Worm (Caenorhabditis elegans) whole organism, L4 larva: ENCODE measurements around the gene dhs-8.
A peak's percentile ranks its signal among the peaks of the same experiment; 100 is the strongest.

ENCODE experiments used
- F37D6.2 ChIP-seq: sonication (generic microtip); optimal IDR thresholded peaks from 2 replicates; lab custom pipeline; 2016; ENCODE audit warnings: mild to moderate bottlenecking, missing genetic modification characterization, missing compliant biosample characterization
- R02D3.7 ChIP-seq: fragments of 150-350 bp; sonication (generic microtip); optimal IDR thresholded peaks from 3 replicates; lab custom pipeline; 2014; ENCODE audit warnings: missing biosample characterization, missing genetic modification characterization
- T26A8.4 ChIP-seq: fragments of 200-800 bp; sonication (Bioruptor generic); IDR thresholded peaks from 2 replicates; pipeline ENCODE4 v1.3.6; 2022; ENCODE audit warnings: missing genetic modification characterization, missing compliant biosample characterization
- Y105C5A.15 ChIP-seq: fragments of 200-800 bp; sonication (Bioruptor generic); IDR thresholded peaks from 2 replicates; pipeline ENCODE4 v1.3.6; 2022; ENCODE audit warnings: missing genetic modification characterization, missing compliant biosample characterization
- Y48G9A.11 ChIP-seq: fragments of 200-800 bp; sonication (Bioruptor generic); IDR thresholded peaks from 2 replicates; pipeline ENCODE4 v1.3.6; 2022; ENCODE audit warnings: missing genetic modification reagents, missing genetic modification characterization, missing compliant biosample characterization
- Y75B8A.6 ChIP-seq: fragments of 200-800 bp; sonication (Bioruptor generic); IDR thresholded peaks from 2 replicates; pipeline ENCODE4 v1.3.6; 2022; ENCODE audit warnings: missing genetic modification reagents, missing genetic modification characterization, missing compliant biosample characterization
- attf-4 ChIP-seq: sonication (generic microtip); optimal IDR thresholded peaks from 3 replicates; lab custom pipeline; 2017; ENCODE audit warnings: missing biosample characterization, missing genetic modification characterization
- ceh-28 ChIP-seq: fragments of 150-350 bp; optimal IDR thresholded peaks from 2 replicates; lab custom pipeline; 2014; ENCODE audit warnings: missing biosample characterization, missing genetic modification reagents, missing genetic modification characterization
- cey-2 ChIP-seq: sonication (generic microtip); optimal IDR thresholded peaks from 3 replicates; lab custom pipeline; 2017; ENCODE audit warnings: missing genetic modification characterization, mild to moderate bottlenecking, missing compliant biosample characterization, antibody characterized with exemption, borderline replicate concordance; ENCODE audit not compliant: insufficient read depth
- ctbp-1 ChIP-seq: fragments of 200-800 bp; sonication (Bioruptor generic); IDR thresholded peaks from 2 replicates; pipeline ENCODE4 v1.3.6; 2022; ENCODE audit warnings: missing genetic modification reagents, missing genetic modification characterization, missing compliant biosample characterization
- daf-16 ChIP-seq, 3 experiments: sonication (generic microtip); optimal IDR thresholded peaks; 2 replicates each; lab custom pipeline; 2016 to 2017; ENCODE audit warnings: missing genetic modification characterization in 3 of 3, missing genetic modification reagents in 3 of 3, mild to moderate bottlenecking in 2 of 3, missing compliant biosample characterization in 2 of 3, missing biosample characterization in 1 of 3, moderate library complexity in 1 of 3
- daf-19 ChIP-seq: fragments of 200-800 bp; sonication (Bioruptor generic); conservative IDR thresholded peaks from 2 replicates; pipeline ENCODE4 v1.3.6; 2022; ENCODE audit warnings: missing genetic modification characterization, missing compliant biosample characterization
- dmd-6 ChIP-seq: fragments of 200-800 bp; sonication (Bioruptor generic); IDR thresholded peaks from 2 replicates; pipeline ENCODE4 v1.3.6; 2022; ENCODE audit warnings: missing genetic modification reagents, missing genetic modification characterization, missing compliant biosample characterization
- dpl-1 ChIP-seq: fragments of 150-350 bp; optimal IDR thresholded peaks from 2 replicates; lab custom pipeline; 2014; ENCODE audit warnings: missing biosample characterization, missing genetic modification reagents, missing genetic modification characterization
- duxl-1 ChIP-seq: sonication (generic microtip); optimal IDR thresholded peaks from 2 replicates; lab custom pipeline; 2016; ENCODE audit warnings: mild to moderate bottlenecking, missing genetic modification characterization, moderate library complexity, missing compliant biosample characterization; ENCODE audit not compliant: poor library complexity
- dve-1 ChIP-seq: sonication (generic microtip); optimal IDR thresholded peaks from 2 replicates; lab custom pipeline; 2017; ENCODE audit warnings: antibody characterized with exemption, mild to moderate bottlenecking, missing genetic modification characterization, missing compliant biosample characterization; ENCODE audit not compliant: insufficient read depth
- fkh-10 ChIP-seq: fragments of 150-350 bp; optimal IDR thresholded peaks from 2 replicates; lab custom pipeline; 2014; ENCODE audit warnings: missing biosample characterization, missing genetic modification reagents, missing genetic modification characterization
- gei-8 ChIP-seq: fragments of 200-800 bp; sonication (Bioruptor generic); optimal IDR thresholded peaks from 2 replicates; lab custom pipeline; 2018; ENCODE audit warnings: mild to moderate bottlenecking, missing genetic modification characterization, missing compliant biosample characterization
- hif-1 ChIP-seq, 2 experiments: sonication (generic microtip); optimal IDR thresholded peaks; 2 replicates each; lab custom pipeline; 2016 to 2017; ENCODE audit warnings: missing compliant biosample characterization in 2 of 2, missing genetic modification characterization in 2 of 2, missing genetic modification reagents in 2 of 2, missing genotype in 2 of 2, mild to moderate bottlenecking in 1 of 2
- hlh-11 ChIP-seq: fragments of 200-800 bp; sonication (Bioruptor generic); optimal IDR thresholded peaks from 2 replicates; lab custom pipeline; 2018; ENCODE audit warnings: mild to moderate bottlenecking, missing genetic modification characterization, missing compliant biosample characterization
- hlh-30 ChIP-seq: sonication (generic microtip); optimal IDR thresholded peaks from 2 replicates; lab custom pipeline; 2017; ENCODE audit warnings: antibody characterized with exemption, mild to moderate bottlenecking, missing genetic modification characterization, missing compliant biosample characterization; ENCODE audit not compliant: insufficient read depth
- lin-1 ChIP-seq: fragments of 200-800 bp; sonication (Bioruptor generic); IDR thresholded peaks from 2 replicates; pipeline ENCODE4 v1.3.6; 2022; ENCODE audit warnings: missing genetic modification reagents, missing genetic modification characterization, missing compliant biosample characterization
- lin-38 ChIP-seq: fragments of 200-800 bp; sonication (Bioruptor generic); IDR thresholded peaks from 2 replicates; pipeline ENCODE4 v1.3.6; 2022; ENCODE audit warnings: missing genetic modification reagents, missing genetic modification characterization, missing compliant biosample characterization
- lsy-2 ChIP-seq, 2 experiments: fragments of 150-350 bp in 1 of 2; sonication (generic microtip) in 1 of 2; optimal IDR thresholded peaks; 2 replicates each; lab custom pipeline; 2014 to 2017; ENCODE audit warnings: missing biosample characterization in 2 of 2, missing genetic modification characterization in 2 of 2
- mdl-1 ChIP-seq, 2 experiments: fragments of 150-350 bp in 1 of 2; sonication (generic microtip) in 1 of 2; optimal IDR thresholded peaks; 2 replicates each; lab custom pipeline; 2014 to 2017; ENCODE audit warnings: missing biosample characterization in 2 of 2, missing genetic modification characterization in 2 of 2
- mep-1 ChIP-seq: fragments of 150-350 bp; sonication (generic microtip); optimal IDR thresholded peaks from 3 replicates; lab custom pipeline; 2014; ENCODE audit warnings: missing biosample characterization, missing genetic modification characterization
- mes-2 ChIP-seq: sonication (generic microtip); optimal IDR thresholded peaks from 2 replicates; lab custom pipeline; 2016; ENCODE audit warnings: missing genotype, mild to moderate bottlenecking, missing genetic modification characterization, missing compliant biosample characterization; ENCODE audit not compliant: poor library complexity, severe bottlenecking
- mxl-2 ChIP-seq: fragments of 200-800 bp; sonication (Bioruptor generic); conservative IDR thresholded peaks from 2 replicates; pipeline ENCODE4 v1.3.6; 2022; ENCODE audit warnings: missing genetic modification reagents, missing genetic modification characterization, missing compliant biosample characterization
- mxl-3 ChIP-seq: fragments of 200-800 bp; sonication (Bioruptor generic); optimal IDR thresholded peaks from 2 replicates; lab custom pipeline; 2018; ENCODE audit warnings: mild to moderate bottlenecking, missing genetic modification characterization, missing compliant biosample characterization
- nhr-28 ChIP-seq: fragments of 150-350 bp; optimal IDR thresholded peaks from 2 replicates; lab custom pipeline; 2014; ENCODE audit warnings: missing biosample characterization, missing genetic modification characterization
- nhr-41 ChIP-seq: fragments of 200-800 bp; sonication (Bioruptor generic); IDR thresholded peaks from 2 replicates; pipeline ENCODE4 v1.3.6; 2022; ENCODE audit warnings: missing genetic modification reagents, missing genetic modification characterization, missing compliant biosample characterization
- nhr-6 ChIP-seq: fragments of 150-350 bp; optimal IDR thresholded peaks from 2 replicates; lab custom pipeline; 2014; ENCODE audit warnings: missing biosample characterization, missing genetic modification characterization
- nhr-77 ChIP-seq: fragments of 150-350 bp; optimal IDR thresholded peaks from 2 replicates; lab custom pipeline; 2014; ENCODE audit warnings: missing biosample characterization, missing genetic modification characterization
- php-3 ChIP-seq: fragments of 200-800 bp; sonication (Bioruptor generic); IDR thresholded peaks from 2 replicates; pipeline ENCODE4 v1.3.6; 2022; ENCODE audit warnings: missing genetic modification reagents, missing genetic modification characterization, missing compliant biosample characterization
- pqm-1 ChIP-seq: sonication (generic microtip); optimal IDR thresholded peaks from 2 replicates; lab custom pipeline; 2017; ENCODE audit warnings: missing biosample characterization, missing genetic modification characterization
- skn-1 ChIP-seq: fragments of 150-350 bp; optimal IDR thresholded peaks from 2 replicates; lab custom pipeline; 2014; ENCODE audit warnings: missing biosample characterization, missing genetic modification characterization
- spr-1 ChIP-seq: sonication (generic microtip); optimal IDR thresholded peaks from 2 replicates; lab custom pipeline; 2016; ENCODE audit warnings: mild to moderate bottlenecking, missing genetic modification characterization, missing compliant biosample characterization
- unc-130 ChIP-seq: sonication (generic microtip); optimal IDR thresholded peaks from 2 replicates; lab custom pipeline; 2016; ENCODE audit warnings: missing genetic modification reagents, missing genetic modification characterization, missing compliant biosample characterization
- unc-62 ChIP-seq, 3 experiments: fragments of 150-350 bp in 1 of 3; sonication (generic microtip); optimal IDR thresholded peaks in 2 of 3; peaks in 1 of 3; 1 replicate in 1 of 3; 2 replicates in 2 of 3; lab custom pipeline; 2014 to 2017; ENCODE audit warnings: missing biosample characterization in 3 of 3, missing genetic modification characterization in 3 of 3, missing genetic modification reagents in 3 of 3, missing genotype in 1 of 3
- zag-1 ChIP-seq: fragments of 150-350 bp; optimal IDR thresholded peaks from 2 replicates; lab custom pipeline; 2014; ENCODE audit warnings: missing biosample characterization, missing genetic modification characterization
- zfp-2 ChIP-seq: sonication (generic microtip); optimal IDR thresholded peaks from 2 replicates; lab custom pipeline; 2016; ENCODE audit warnings: mild to moderate bottlenecking, missing genetic modification characterization, missing compliant biosample characterization
- zfp-3 ChIP-seq: fragments of 200-800 bp; sonication (Bioruptor generic); conservative IDR thresholded peaks from 2 replicates; pipeline ENCODE4 v1.3.6; 2022; ENCODE audit warnings: missing genetic modification reagents, missing genetic modification characterization, missing compliant biosample characterization
- zip-11 ChIP-seq: fragments of 200-800 bp; sonication (Bioruptor generic); IDR thresholded peaks from 2 replicates; pipeline ENCODE4 v1.3.6; 2022; ENCODE audit warnings: missing genetic modification characterization, missing compliant biosample characterization
- zip-2 ChIP-seq: fragments of 150-350 bp; optimal IDR thresholded peaks from 2 replicates; lab custom pipeline; 2014; ENCODE audit warnings: missing biosample characterization, missing genetic modification characterization

Gene dhs-8

ce11 chrII:14528233-14528802, 30.5 kb downstream of the dhs-8 start, which contains the start of the genes F57C2.5 and spat-1 (continued):
- no peak for TF ChIP-seq zag-1 (tag; lab: Kevin White, UChicago)
- TF ChIP-seq zfp-3, result no peak
- no peak for TF ChIP-seq duxl-1
- peak; percentile 58 for TF ChIP-seq dve-1 (tag; lab: Kevin White, UChicago)
- no peak for TF ChIP-seq R02D3.7 (tag; lab: Kevin White, UChicago)
- TF ChIP-seq mdl-1 (tag; optimal IDR thresholded peaks at IDR 0.05; lab: Kevin White, UChicago), result no peak
- no peak for TF ChIP-seq attf-4
- peak; percentile 36 for TF ChIP-seq spr-1
- no peak for TF ChIP-seq gei-8 (GFP tag; lab: Kevin White, UChicago)
- no peak for TF ChIP-seq php-3
- TF ChIP-seq daf-16 (GFP tag; optimal IDR thresholded peaks at IDR 0.05; lab: Kevin White, UChicago), result no peak
- peak; percentile 90 for TF ChIP-seq daf-16 (tag; optimal IDR thresholded peaks at IDR 0.05; lab: Kevin White, UChicago)
- TF ChIP-seq Y48G9A.11 (GFP tag; lab: Robert Waterston, UW), result no peak
- TF ChIP-seq unc-130, result peak; percentile 88
- no peak for TF ChIP-seq T26A8.4 (GFP tag; lab: Robert Waterston, UW)
- TF ChIP-seq lin-38 (GFP tag; lab: Robert Waterston, UW), result peak; percentile 54
- no peak for TF ChIP-seq mxl-3 (GFP tag; lab: Kevin White, UChicago)
- peak in 1 of 2 experiments; percentile 86 for TF ChIP-seq hif-1 (tag; optimal IDR thresholded peaks at IDR 0.05; lab: Kevin White, UChicago)
- TF ChIP-seq hlh-11, result peak; percentile 28
- TF ChIP-seq Y105C5A.15 (GFP tag; lab: Robert Waterston, UW), result no peak
- TF ChIP-seq nhr-41 (GFP tag; lab: Robert Waterston, UW), result no peak
- TF ChIP-seq dmd-6 (GFP tag; lab: Robert Waterston, UW), result no peak; the same call in 1 of the 2 replicates
- no peak for TF ChIP-seq cey-2 (tag; lab: Kevin White, UChicago)
- TF ChIP-seq unc-62 (GFP tag; optimal IDR thresholded peaks at IDR 0.05 in 1 of 2; lab: Kevin White, UChicago), result peak in 1 of 2 experiments; percentile 73
- no peak for TF ChIP-seq unc-62 (tag; optimal IDR thresholded peaks at IDR 0.05; lab: Kevin White, UChicago)
- TF ChIP-seq daf-19, result no peak
- TF ChIP-seq ceh-28 (tag; lab: Kevin White, UChicago), result no peak
- peak; percentile 26 for TF ChIP-seq hlh-30 (tag; lab: Kevin White, UChicago)
- peak; percentile 86 to 98 for TF ChIP-seq lsy-2 (tag; optimal IDR thresholded peaks at IDR 0.05; lab: Kevin White, UChicago)
- TF ChIP-seq nhr-6 (tag; lab: Kevin White, UChicago), result peak; percentile 29
- TF ChIP-seq nhr-28 (tag; lab: Kevin White, UChicago), result peak; percentile 48
- no peak for TF ChIP-seq ctbp-1 (GFP tag; lab: Robert Waterston, UW)
- TF ChIP-seq dpl-1 (GFP tag; lab: Kevin White, UChicago), result peak; percentile 61
- TF ChIP-seq Y75B8A.6 (GFP tag; lab: Robert Waterston, UW), result no peak
- peak; percentile 75 for TF ChIP-seq mep-1 (tag; lab: Kevin White, UChicago)
- TF ChIP-seq zfp-2 (tag; lab: Kevin White, UChicago), result no peak
- TF ChIP-seq F37D6.2 (tag; lab: Kevin White, UChicago), result peak; percentile 22
- TF ChIP-seq skn-1 (tag; lab: Kevin White, UChicago), result no peak
- TF ChIP-seq mes-2 (tag; lab: Kevin White, UChicago), result peak; percentile 87
- peak; percentile 94 for TF ChIP-seq nhr-77 (tag; lab: Kevin White, UChicago)
- TF ChIP-seq fkh-10 (GFP tag; lab: Kevin White, UChicago), result no peak
- TF ChIP-seq zip-11 (GFP tag; lab: Robert Waterston, UW), result no peak
- TF ChIP-seq lin-1 (GFP tag; lab: Robert Waterston, UW), result no peak
- no peak for TF ChIP-seq mxl-2 (GFP tag; lab: Robert Waterston, UW)
- peak; percentile 55 for TF ChIP-seq pqm-1 (tag; lab: Kevin White, UChicago)
- TF ChIP-seq zip-2, result no peak
